Worm (Caenorhabditis elegans): ENCODE measurements around the gene nxf-2.

Gene nxf-2

DNA sequence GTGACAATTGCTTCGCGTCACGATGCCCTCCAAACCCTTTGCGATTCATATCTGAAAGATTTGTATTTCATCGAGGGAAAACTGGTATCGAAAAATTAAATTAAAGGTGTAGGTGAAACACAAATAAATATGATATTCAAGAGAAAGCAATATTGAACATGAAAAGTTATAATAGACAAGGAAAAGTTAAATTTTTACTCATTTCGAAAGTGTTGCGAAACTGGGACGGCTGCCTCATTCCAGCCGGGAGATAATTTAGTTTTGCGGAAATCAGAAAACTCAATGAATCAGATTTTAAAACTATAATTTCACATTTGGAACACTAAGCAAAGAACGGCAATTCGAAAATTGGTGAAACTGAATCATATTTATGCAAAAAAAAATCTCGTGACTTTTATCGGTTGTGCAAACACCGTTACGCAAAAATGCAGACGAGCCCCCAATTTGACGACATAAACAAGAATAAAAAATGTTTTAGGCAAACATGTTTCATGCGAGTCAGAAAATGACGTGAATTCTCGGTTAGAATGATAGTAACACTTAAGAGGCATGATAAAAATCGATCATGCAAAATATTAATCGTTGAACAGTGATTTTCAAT is 2.6 kb downstream of the nxf-2 start, which contains the start of the genes nxf-1 and C15H11.11 (continued):
- TF ChIP-seq rcor-1 (GFP tag; IDR thresholded peaks at IDR 0.05): 0 out of 2 replicates have a peak, but pooled peaks have one; percentile 36
- peak; percentile 60; the same call in 1 of the 2 replicates for TF ChIP-seq nfyb-1 (GFP tag; IDR thresholded peaks at IDR 0.05)
- TF ChIP-seq tlf-1 (GFP tag; optimal IDR thresholded peaks at IDR 0.05): peak; percentile 3
- peak; percentile 29 for TF ChIP-seq snpc-1.3 (tag; optimal IDR thresholded peaks at IDR 0.05; ENCODE audit: insufficient read depth)
- TF ChIP-seq dox-1 (GFP tag; IDR thresholded peaks at IDR 0.05): peak; percentile 55
- peak in 1 of 3 experiments; percentile 33 for TF ChIP-seq lin-35 (GFP tag; optimal IDR thresholded peaks at IDR 0.05)
- TF ChIP-seq lsl-1 (GFP tag; optimal IDR thresholded peaks at IDR 0.05): peak; percentile 77
- TF ChIP-seq sdz-38 (tag; optimal IDR thresholded peaks at IDR 0.05): no peak
- TF ChIP-seq pbrm-1 (GFP tag; IDR thresholded peaks at IDR 0.05): 0 out of 2 replicates have a peak, but pooled peaks have one; percentile 13
- peak; percentile 83 for TF ChIP-seq nhr-80 (tag; optimal IDR thresholded peaks at IDR 0.05)
- peak; percentile 44; the same call in 1 of the 2 replicates for TF ChIP-seq ceh-100 (GFP tag; IDR thresholded peaks at IDR 0.05)
- TF ChIP-seq Y53G8AR.9 (GFP tag; conservative IDR thresholded peaks at IDR 0.05): peak; percentile 63; the same call in 1 of the 2 replicates
- TF ChIP-seq F33H1.4 (GFP tag; IDR thresholded peaks at IDR 0.05): no peak
- TF ChIP-seq mcd-1 (GFP tag; IDR thresholded peaks at IDR 0.05): peak; percentile 66
- no peak for TF ChIP-seq dpl-1 (GFP tag; optimal IDR thresholded peaks at IDR 0.05)
- no peak for TF ChIP-seq nhr-27 (tag; optimal IDR thresholded peaks at IDR 0.05)
- no peak for TF ChIP-seq ceh-91 (GFP tag; IDR thresholded peaks at IDR 0.05)
- TF ChIP-seq F23B12.7 (tag; optimal IDR thresholded peaks at IDR 0.05; ENCODE audit: insufficient read depth): peak; percentile 51
- peak; percentile 74 for TF ChIP-seq ZK185.1 (tag; optimal IDR thresholded peaks at IDR 0.05; ENCODE audit: poor library complexity, severe bottlenecking)
- TF ChIP-seq attf-5 (GFP tag; optimal IDR thresholded peaks at IDR 0.05): peak; percentile 56
- TF ChIP-seq tbp1 (GFP tag; optimal IDR thresholded peaks at IDR 0.05): peak; percentile 19
- TF ChIP-seq ekl-4 (GFP tag; IDR thresholded peaks at IDR 0.05): 0 out of 2 replicates have a peak, but pooled peaks have one; percentile 31
- 0 out of 2 replicates have a peak, but pooled peaks have one; percentile 35 for TF ChIP-seq hsf-1 (GFP tag; IDR thresholded peaks at IDR 0.05)
- TF ChIP-seq D2030.7 (GFP tag; IDR thresholded peaks at IDR 0.05): no peak

DNA sequence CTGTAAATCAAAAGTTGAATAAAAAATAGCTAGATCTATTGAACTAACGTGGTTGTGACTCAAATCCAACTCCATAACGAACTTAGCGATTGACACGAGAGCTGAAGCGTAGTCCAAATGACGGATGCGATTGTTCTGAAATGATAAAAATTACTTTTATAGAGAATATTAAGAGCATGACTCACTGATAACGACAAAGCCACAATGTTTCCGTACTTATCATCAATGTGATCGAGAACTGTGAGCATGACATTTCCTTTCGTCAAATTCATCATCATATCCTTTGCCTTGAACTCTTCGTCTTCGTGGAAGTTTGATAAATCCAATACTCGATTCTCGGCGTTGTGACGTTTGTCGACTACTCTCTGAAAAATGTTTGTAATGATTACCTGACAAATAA is 3.6 kb downstream of the nxf-2 start:
- TF ChIP-seq nhr-80 (tag; optimal IDR thresholded peaks at IDR 0.05) (peak; percentile 73), madf-8 (GFP tag; conservative IDR thresholded peaks at IDR 0.05) (no peak), ZK185.1 (tag; optimal IDR thresholded peaks at IDR 0.05; ENCODE audit: poor library complexity, severe bottlenecking) (no peak)

DNA sequence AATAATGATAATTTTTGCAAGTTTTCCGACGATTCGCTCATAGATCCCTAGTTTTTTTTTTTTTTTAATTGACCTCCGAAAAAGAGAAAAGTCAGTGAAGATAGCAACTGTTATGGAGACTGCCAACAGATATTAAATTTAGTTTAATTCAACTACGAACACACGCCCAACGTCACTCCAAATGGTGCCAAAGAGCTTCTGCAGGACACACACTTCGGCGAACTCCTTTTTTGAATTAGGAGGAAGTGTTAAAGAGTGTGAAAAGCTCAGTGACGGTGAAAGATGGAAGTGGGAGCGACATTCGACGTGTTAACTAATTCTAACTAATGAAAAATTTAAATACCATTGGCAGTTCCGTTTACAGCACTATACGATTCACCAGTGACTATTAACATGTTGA is 5.6 kb downstream of the nxf-2 start:
- TF ChIP-seq nfyb-1 (GFP tag; IDR thresholded peaks at IDR 0.05): 0 out of 2 replicates have a peak, but pooled peaks have one; percentile 40
- TF ChIP-seq nhr-90 (tag; optimal IDR thresholded peaks at IDR 0.05): peak; percentile 65
- no peak for TF ChIP-seq F22D6.2 (tag; optimal IDR thresholded peaks at IDR 0.05)
- peak; percentile 0 for TF ChIP-seq tlf-1 (GFP tag; optimal IDR thresholded peaks at IDR 0.05)
- peak; percentile 29 for TF ChIP-seq die-1 (tag; optimal IDR thresholded peaks at IDR 0.05)
- no peak for TF ChIP-seq snpc-1.1 (tag; optimal IDR thresholded peaks at IDR 0.05; ENCODE audit: insufficient read depth)
- TF ChIP-seq cebp-1 (GFP tag; IDR thresholded peaks at IDR 0.05): no peak; the same call in 1 of the 2 replicates
- peak; percentile 31 for TF ChIP-seq cebp-1 (tag; optimal IDR thresholded peaks at IDR 0.05)
- no peak for TF ChIP-seq ets-4 (GFP tag; optimal IDR thresholded peaks at IDR 0.05)
- TF ChIP-seq lin-26 (GFP tag; IDR thresholded peaks at IDR 0.05): 0 out of 2 replicates have a peak, but pooled peaks have one; percentile 12
- TF ChIP-seq F57C9.4 (tag; optimal IDR thresholded peaks at IDR 0.05): no peak
- peak; percentile 13; the same call in 1 of the 2 replicates for TF ChIP-seq madf-3 (GFP tag; IDR thresholded peaks at IDR 0.05)
- TF ChIP-seq F49E8.2 (tag; optimal IDR thresholded peaks at IDR 0.05; ENCODE audit: insufficient read depth): peak; percentile 22
- TF ChIP-seq ceh-79 (tag; optimal IDR thresholded peaks at IDR 0.05): peak; percentile 12
- TF ChIP-seq hsf-1 (GFP tag; IDR thresholded peaks at IDR 0.05): 0 out of 2 replicates have a peak, but pooled peaks have one; percentile 32
- peak; percentile 43 for TF ChIP-seq ama-1 (optimal IDR thresholded peaks at IDR 0.05)
- TF ChIP-seq ama-1 (GFP tag; optimal IDR thresholded peaks at IDR 0.05): peak in 1 of 2 experiments; percentile 60
- TF ChIP-seq snpc-4 (GFP tag; optimal IDR thresholded peaks at IDR 0.05): no peak
- peak in 1 of 4 experiments; percentile 25 for TF ChIP-seq snpc-4 (tag; optimal IDR thresholded peaks at IDR 0.05)
- TF ChIP-seq zfh-2 (GFP tag; conservative IDR thresholded peaks at IDR 0.05): no peak
- no peak for TF ChIP-seq attf-6 (GFP tag; IDR thresholded peaks at IDR 0.05)
- TF ChIP-seq egrh-3 (GFP tag; IDR thresholded peaks at IDR 0.05): no peak
